Fruit fly (Drosophila melanogaster) whole organism, adult: ENCODE data around the gene Tom.

Experiments
- CG1620 ChIP-seq: fragments of 200-800 bp; sonication (Bioruptor generic); optimal IDR thresholded peaks from 2 replicates; lab custom pipeline; 2016; ENCODE audit warnings: missing biosample characterization, missing genetic modification characterization
- CG33017 ChIP-seq: fragments of 200-800 bp; sonication (Bioruptor generic); optimal IDR thresholded peaks from 2 replicates; lab custom pipeline; 2018; ENCODE audit warnings: missing biosample characterization, mild to moderate bottlenecking, missing genetic modification characterization, moderate library complexity
- Crg-1 ChIP-seq: fragments of 200-800 bp; sonication (Bioruptor generic); optimal IDR thresholded peaks from 2 replicates; lab custom pipeline; 2016; ENCODE audit warnings: missing biosample characterization, missing genetic modification characterization
- Hr96 ChIP-seq: fragments of 200-800 bp; sonication (Bioruptor generic); optimal IDR thresholded peaks from 2 replicates; lab custom pipeline; 2016; ENCODE audit warnings: missing biosample characterization, missing genetic modification characterization
- bab1 ChIP-seq: fragments of 200-800 bp; sonication (Bioruptor generic); optimal IDR thresholded peaks from 3 replicates; lab custom pipeline; 2019; ENCODE audit warnings: missing biosample characterization, mild to moderate bottlenecking, missing genetic modification characterization, moderate library complexity
- tj ChIP-seq: fragments of 200-800 bp; sonication (Bioruptor generic); optimal IDR thresholded peaks from 3 replicates; lab custom pipeline; 2017; ENCODE audit warnings: missing biosample characterization, mild to moderate bottlenecking, missing genetic modification characterization, moderate library complexity

DNA sequence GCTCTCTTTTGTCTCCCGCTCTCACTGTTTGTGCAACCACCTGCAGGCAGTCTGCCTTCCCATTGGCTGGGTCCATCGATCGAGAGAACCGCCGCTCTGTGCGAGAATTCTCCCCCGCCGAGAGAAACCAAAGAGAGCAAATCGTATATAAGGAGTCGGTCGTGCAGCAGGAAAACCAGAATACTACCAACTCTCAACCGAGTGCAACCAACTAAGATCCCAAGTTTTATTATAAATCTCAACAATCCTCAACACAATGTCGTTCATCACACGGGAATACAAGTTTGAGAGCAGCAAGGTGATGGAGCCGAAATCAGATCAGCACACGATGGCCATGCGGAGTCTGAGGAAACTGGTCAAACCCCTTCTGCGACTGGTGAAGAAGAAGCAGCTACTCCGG, at the start of gene Tom:
- TF ChIP-seq CG33017: no peak
- TF ChIP-seq tj: no peak
- TF ChIP-seq CG1620 (GFP tag; lab: Kevin White, UChicago): no peak
- no peak for TF ChIP-seq Crg-1 (GFP tag; lab: Kevin White, UChicago)
- TF ChIP-seq bab1 (GFP tag; lab: Kevin White, UChicago): no peak
- no peak for TF ChIP-seq Hr96 (GFP tag; lab: Kevin White, UChicago)
